Fruit fly (Drosophila melanogaster) whole organism: ENCODE measurements around the gene CG42831.

Experiments
- pan ChIP-seq: fragments of >200 bp; optimal IDR thresholded peaks from 2 replicates; lab custom pipeline; 2017
- psq ChIP-seq: fragments of >200 bp; optimal IDR thresholded peaks from 2 replicates; lab custom pipeline; 2017

dm6 chr3L:10781323-10781722 lies 33.3 kb upstream of the CG42831 start:
- TF ChIP-seq pan (lab: Kevin White, UChicago) (no peak), psq (lab: Kevin White, UChicago) (no peak)
